Worm (Caenorhabditis elegans) whole organism, young adult: ENCODE data around the gene cyp-31A5.

Experiments
- B0035.1 ChIP-seq: sonication (generic microtip); optimal IDR thresholded peaks from 2 replicates; lab custom pipeline; 2016; ENCODE audit warnings: missing genetic modification characterization, mild to moderate bottlenecking, missing compliant biosample characterization, missing genotype, missing genetic modification reagents
- D2030.7 ChIP-seq: fragments of 200-800 bp; sonication (Bioruptor generic); IDR thresholded peaks from 2 replicates; pipeline ENCODE4 v1.3.6; 2022; ENCODE audit warnings: missing genetic modification reagents, missing genetic modification characterization, missing compliant biosample characterization
- F23B12.7 ChIP-seq: sonication (generic microtip); optimal IDR thresholded peaks from 2 replicates; lab custom pipeline; 2017; ENCODE audit warnings: missing genetic modification characterization, mild to moderate bottlenecking, missing compliant biosample characterization, antibody characterized with exemption, moderate library complexity; ENCODE audit not compliant: insufficient read depth
- F33H1.4 ChIP-seq: fragments of 200-800 bp; sonication (Bioruptor generic); IDR thresholded peaks from 2 replicates; pipeline ENCODE4 v1.3.6; 2022; ENCODE audit warnings: missing genetic modification reagents, missing genetic modification characterization, missing compliant biosample characterization
- F39B2.1 ChIP-seq: fragments of 200-800 bp; sonication (Bioruptor generic); IDR thresholded peaks from 2 replicates; pipeline ENCODE4 v1.3.6; 2022; ENCODE audit warnings: missing genetic modification reagents, missing genetic modification characterization, missing compliant biosample characterization
- F49E8.2 ChIP-seq: sonication (generic microtip); optimal IDR thresholded peaks from 3 replicates; lab custom pipeline; 2017; ENCODE audit warnings: missing genetic modification characterization, mild to moderate bottlenecking, missing compliant biosample characterization, antibody characterized with exemption, moderate library complexity; ENCODE audit not compliant: insufficient read depth
- F55B11.4 ChIP-seq: sonication (generic microtip); optimal IDR thresholded peaks from 2 replicates; lab custom pipeline; 2016; ENCODE audit warnings: missing compliant biosample characterization, missing genetic modification characterization, borderline replicate concordance; ENCODE audit not compliant: insufficient read depth
- T07F8.4 ChIP-seq: sonication (generic microtip); optimal IDR thresholded peaks from 2 replicates; lab custom pipeline; 2016; ENCODE audit warnings: mild to moderate bottlenecking, missing genetic modification characterization, moderate library complexity, missing compliant biosample characterization
- T26A5.8 ChIP-seq: sonication (generic microtip); optimal IDR thresholded peaks from 2 replicates; lab custom pipeline; 2016; ENCODE audit warnings: missing genetic modification characterization, missing compliant biosample characterization
- athp-1 ChIP-seq: sonication (generic microtip); optimal IDR thresholded peaks from 2 replicates; lab custom pipeline; 2017; ENCODE audit warnings: mild to moderate bottlenecking, missing genetic modification characterization, missing compliant biosample characterization
- attf-5 ChIP-seq: fragments of 200-800 bp; sonication (Bioruptor generic); optimal IDR thresholded peaks from 2 replicates; lab custom pipeline; 2018; ENCODE audit warnings: mild to moderate bottlenecking, missing genetic modification characterization, missing compliant biosample characterization
- ccch-3 ChIP-seq: fragments of 200-800 bp; sonication (Bioruptor generic); optimal IDR thresholded peaks from 2 replicates; lab custom pipeline; 2018; ENCODE audit warnings: mild to moderate bottlenecking, missing genetic modification characterization, missing compliant biosample characterization
- cebp-1 ChIP-seq, 2 experiments: fragments of 200-800 bp in 1 of 2; sonication (Bioruptor generic) in 1 of 2; sonication (generic microtip) in 1 of 2; IDR thresholded peaks in 1 of 2; optimal IDR thresholded peaks in 1 of 2; 2 replicates each; pipeline versions ENCODE4 v1.3.6 to Lab custom; 2017 to 2022; ENCODE audit warnings: missing compliant biosample characterization in 2 of 2, missing genetic modification characterization in 2 of 2, mild to moderate bottlenecking in 1 of 2, missing genetic modification reagents in 1 of 2, moderate library complexity in 1 of 2
- ceh-40 ChIP-seq: fragments of 200-800 bp; sonication (Bioruptor generic); IDR thresholded peaks from 2 replicates; pipeline ENCODE4 v1.3.6; 2022; ENCODE audit warnings: missing genetic modification characterization, missing compliant biosample characterization
- chd-7 ChIP-seq: sonication (generic microtip); optimal IDR thresholded peaks from 2 replicates; lab custom pipeline; 2016; ENCODE audit warnings: mild to moderate bottlenecking, missing genetic modification characterization, moderate library complexity, missing compliant biosample characterization
- dox-1 ChIP-seq: fragments of 200-800 bp; sonication (Bioruptor generic); IDR thresholded peaks from 2 replicates; pipeline ENCODE4 v1.3.6; 2022; ENCODE audit warnings: missing genetic modification reagents, missing genetic modification characterization, missing compliant biosample characterization
- dpff-1 ChIP-seq: sonication (generic microtip); optimal IDR thresholded peaks from 2 replicates; lab custom pipeline; 2017; ENCODE audit warnings: mild to moderate bottlenecking, missing genetic modification characterization, missing compliant biosample characterization
- dpl-1 ChIP-seq: fragments of 150-350 bp; optimal IDR thresholded peaks from 2 replicates; lab custom pipeline; 2014; ENCODE audit warnings: missing biosample characterization, missing genetic modification reagents, missing genetic modification characterization
- egl-44 ChIP-seq: fragments of 200-800 bp; sonication (Bioruptor generic); IDR thresholded peaks from 2 replicates; pipeline ENCODE4 v1.3.6; 2022; ENCODE audit warnings: missing genetic modification reagents, missing genetic modification characterization, missing compliant biosample characterization
- egrh-3 ChIP-seq: fragments of 200-800 bp; sonication (Bioruptor generic); IDR thresholded peaks from 2 replicates; pipeline ENCODE4 v1.3.6; 2022; ENCODE audit warnings: missing genetic modification reagents, missing genetic modification characterization, missing compliant biosample characterization
- ets-4 ChIP-seq: fragments of 200-800 bp; sonication (Bioruptor generic); optimal IDR thresholded peaks from 2 replicates; lab custom pipeline; 2018; ENCODE audit warnings: mild to moderate bottlenecking, missing genetic modification characterization, missing compliant biosample characterization
- him-1 ChIP-seq: sonication (generic microtip); optimal IDR thresholded peaks from 2 replicates; lab custom pipeline; 2016; ENCODE audit warnings: missing genotype, missing genetic modification reagents, missing genetic modification characterization, missing compliant biosample characterization
- hlh-26 ChIP-seq: fragments of 200-800 bp; sonication (Bioruptor generic); conservative IDR thresholded peaks from 2 replicates; pipeline ENCODE4 v1.3.6; 2022; ENCODE audit warnings: missing genetic modification reagents, missing genetic modification characterization, missing compliant biosample characterization
- hmg-1.2 ChIP-seq: fragments of 200-800 bp; sonication (Bioruptor generic); IDR thresholded peaks from 2 replicates; pipeline ENCODE4 v1.3.6; 2022; ENCODE audit warnings: missing genetic modification reagents, missing genetic modification characterization, missing compliant biosample characterization
- hmg-20 ChIP-seq: fragments of 200-800 bp; sonication (Bioruptor generic); IDR thresholded peaks from 2 replicates; pipeline ENCODE4 v1.3.6; 2022; ENCODE audit warnings: missing genetic modification reagents, missing genetic modification characterization, missing compliant biosample characterization
- let-607 ChIP-seq, 2 experiments: fragments of 200-800 bp in 1 of 2; sonication (Bioruptor generic) in 1 of 2; sonication (generic microtip) in 1 of 2; optimal IDR thresholded peaks; 2 replicates each; lab custom pipeline; 2016 to 2018; ENCODE audit warnings: mild to moderate bottlenecking in 2 of 2, missing compliant biosample characterization in 2 of 2, missing genetic modification characterization in 2 of 2, moderate library complexity in 2 of 2, missing genotype in 1 of 2
- lin-35 ChIP-seq, 3 experiments: fragments of 150-350 bp in 2 of 3; sonication (generic microtip) in 1 of 3; optimal IDR thresholded peaks; 2 replicates each; lab custom pipeline; 2014 to 2018; ENCODE audit warnings: missing biosample characterization in 3 of 3, missing genetic modification characterization in 3 of 3, missing genetic modification reagents in 3 of 3
- lin-54 ChIP-seq: fragments of 200-800 bp; sonication (Bioruptor generic); optimal IDR thresholded peaks from 2 replicates; lab custom pipeline; 2018; ENCODE audit warnings: mild to moderate bottlenecking, missing genetic modification characterization, missing compliant biosample characterization
- madf-3 ChIP-seq: fragments of 200-800 bp; sonication (Bioruptor generic); IDR thresholded peaks from 2 replicates; pipeline ENCODE4 v1.3.6; 2022; ENCODE audit warnings: missing genetic modification reagents, missing genetic modification characterization, missing compliant biosample characterization
- madf-6 ChIP-seq: fragments of 200-800 bp; sonication (Bioruptor generic); IDR thresholded peaks from 2 replicates; pipeline ENCODE4 v1.3.6; 2022; ENCODE audit warnings: missing genetic modification reagents, missing genetic modification characterization, missing compliant biosample characterization
- mcd-1 ChIP-seq: fragments of 200-800 bp; sonication (Bioruptor generic); IDR thresholded peaks from 2 replicates; pipeline ENCODE4 v1.3.6; 2022; ENCODE audit warnings: missing genetic modification reagents, missing genetic modification characterization, missing compliant biosample characterization
- nhr-80 ChIP-seq: sonication (generic microtip); optimal IDR thresholded peaks from 2 replicates; lab custom pipeline; 2016; ENCODE audit warnings: missing genetic modification characterization, missing compliant biosample characterization
- repo-1 ChIP-seq: sonication (generic microtip); optimal IDR thresholded peaks from 2 replicates; lab custom pipeline; 2017; ENCODE audit warnings: mild to moderate bottlenecking, missing genetic modification characterization, missing compliant biosample characterization
- rpc-1 ChIP-seq, 2 experiments: fragments of 150-350 bp in 1 of 2; sonication (generic microtip) in 1 of 2; optimal IDR thresholded peaks; 2 replicates each; lab custom pipeline; 2014 to 2018; ENCODE audit warnings: missing biosample characterization in 1 of 2, missing genetic modification characterization in 1 of 2, missing genetic modification reagents in 1 of 2, missing genotype in 1 of 2
- snpc-1.1 ChIP-seq: sonication (generic microtip); optimal IDR thresholded peaks from 2 replicates; lab custom pipeline; 2017; ENCODE audit warnings: missing genetic modification characterization, mild to moderate bottlenecking, missing compliant biosample characterization, antibody characterized with exemption, moderate library complexity, missing genotype, missing genetic modification reagents; ENCODE audit not compliant: insufficient read depth
- snpc-3.4 ChIP-seq: sonication (generic microtip); optimal IDR thresholded peaks from 2 replicates; lab custom pipeline; 2017; ENCODE audit warnings: missing genetic modification characterization, mild to moderate bottlenecking, missing compliant biosample characterization, antibody characterized with exemption, moderate library complexity, missing genotype, missing genetic modification reagents
- snpc-4 ChIP-seq, 5 experiments: fragments of 150-350 bp in 1 of 5; sonication (generic microtip) in 4 of 5; optimal IDR thresholded peaks; 2 replicates each; lab custom pipeline; 2014 to 2018; ENCODE audit warnings: missing genetic modification characterization in 5 of 5, missing biosample characterization in 3 of 5, antibody characterized with exemption in 2 of 5, mild to moderate bottlenecking in 2 of 5, missing compliant biosample characterization in 2 of 5, missing genotype in 2 of 5, moderate library complexity in 2 of 5, missing genetic modification reagents in 1 of 5
- sptf-2 ChIP-seq: fragments of 200-800 bp; sonication (Bioruptor generic); optimal IDR thresholded peaks from 2 replicates; lab custom pipeline; 2018; ENCODE audit warnings: mild to moderate bottlenecking, missing genetic modification characterization, missing compliant biosample characterization
- tbp1 ChIP-seq: fragments of 200-800 bp; sonication (Bioruptor generic); optimal IDR thresholded peaks from 2 replicates; lab custom pipeline; 2018; ENCODE audit warnings: mild to moderate bottlenecking, missing genetic modification characterization, missing compliant biosample characterization
- xnd-1 ChIP-seq: sonication (generic microtip); optimal IDR thresholded peaks from 2 replicates; lab custom pipeline; 2016; ENCODE audit warnings: missing genotype, missing genetic modification reagents, missing genetic modification characterization, missing compliant biosample characterization
- ztf-18 ChIP-seq: sonication (generic microtip); optimal IDR thresholded peaks from 2 replicates; lab custom pipeline; 2016; ENCODE audit warnings: missing genotype, mild to moderate bottlenecking, missing genetic modification characterization, missing compliant biosample characterization

Gene cyp-31A5

DNA sequence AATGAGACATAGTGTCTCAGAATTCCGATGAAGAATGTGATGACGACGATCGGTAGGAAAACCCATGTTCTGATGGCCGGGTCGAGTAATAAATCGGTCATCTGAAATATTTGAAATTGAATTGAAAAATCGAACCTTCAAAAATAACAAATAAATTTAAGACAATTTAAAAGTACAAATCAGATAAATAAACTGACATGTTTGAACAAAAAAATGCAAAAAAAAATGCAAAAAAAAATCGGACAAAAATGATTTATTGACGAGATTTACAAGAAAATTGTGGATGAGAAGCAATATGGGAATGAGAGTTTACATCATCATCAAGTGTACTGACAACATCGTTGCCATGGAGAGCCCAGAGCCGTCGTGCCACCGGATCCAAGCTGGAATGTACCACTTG, 19.3 kb upstream of the cyp-31A5 start, which contains the start of gene emc-3 (continued):
- TF ChIP-seq let-607 (tag; optimal IDR thresholded peaks at IDR 0.05; lab: Kevin White, UChicago) = no peak
- no peak for TF ChIP-seq F39B2.1 (GFP tag; lab: Robert Waterston, UW)
- TF ChIP-seq sptf-2 = no peak
- TF ChIP-seq, all 124 proteins: peak for 0

DNA sequence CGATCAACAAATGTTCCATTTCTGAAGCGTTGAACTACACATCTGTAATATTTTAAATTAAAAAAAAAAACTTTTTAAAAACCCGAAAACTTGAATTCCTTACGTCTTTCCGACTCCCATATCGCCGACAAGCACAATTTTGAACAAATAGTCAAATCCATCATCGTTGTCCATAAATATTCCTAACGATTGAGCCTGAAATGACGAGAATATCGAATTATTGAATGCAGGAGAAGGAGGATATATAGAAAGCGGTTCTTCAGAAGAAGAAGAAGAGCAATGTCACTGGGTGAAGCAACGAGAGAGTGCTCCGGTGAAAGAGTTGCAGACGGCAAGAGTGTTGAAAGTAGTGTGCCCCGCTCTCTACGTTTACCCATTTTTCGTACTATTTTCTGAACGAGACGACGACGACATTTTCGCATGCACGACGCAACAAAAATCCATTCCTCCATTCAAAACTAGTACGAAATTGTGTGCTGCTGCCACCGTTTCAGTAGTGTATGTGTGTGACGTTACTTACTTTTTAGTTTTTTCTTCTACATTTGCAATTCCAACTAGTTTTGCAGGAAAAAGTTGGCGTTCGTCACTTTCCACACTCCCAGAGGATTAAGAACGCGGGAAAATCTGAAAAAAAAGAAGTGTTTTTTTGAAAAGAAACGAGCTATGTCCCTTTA, 17.2 kb upstream of the cyp-31A5 start, which contains the start of gene rab-19:
rab-19 (minus strand) TSS at position 624 of the 674 bp plus-strand sequence.
- TF ChIP-seq ceh-40 (GFP tag; lab: Robert Waterston, UW) (no peak), hmg-1.2 (GFP tag; lab: Robert Waterston, UW) (peak; percentile 90), ccch-3 (GFP tag; lab: Kevin White, UChicago) (no peak), repo-1 (tag; lab: Kevin White, UChicago) (no peak), F55B11.4 (tag; lab: Kevin White, UChicago) (no peak), athp-1 (tag; lab: Kevin White, UChicago) (no peak), T26A5.8 (no peak), him-1 (tag; lab: Kevin White, UChicago) (no peak), egrh-3 (GFP tag; lab: Robert Waterston, UW) (no peak)

DNA sequence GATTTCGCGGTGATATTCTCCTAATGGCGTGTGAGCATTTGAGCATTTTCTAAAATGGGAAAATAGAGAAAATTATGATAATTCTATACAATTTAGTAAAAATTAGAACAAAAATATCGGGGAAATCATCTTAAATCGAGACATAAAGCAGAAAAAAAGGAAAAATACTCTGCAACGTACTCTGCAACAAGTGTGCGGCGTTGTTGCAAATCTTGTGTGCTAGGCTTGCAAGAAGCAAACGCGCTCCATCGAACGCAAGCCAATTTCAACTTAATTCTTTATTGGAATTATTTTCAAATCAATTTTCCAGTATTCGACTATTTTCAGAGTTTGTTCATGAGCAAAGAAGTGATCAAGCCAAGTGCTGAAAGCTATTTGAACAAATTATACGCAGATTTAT, 15.0 kb upstream of the cyp-31A5 start, which contains the start of the genes Y62E10A.20, Y62E10A.23 and mdt-9:
Y62E10A.20 (minus strand) TSS at position 49 of the 400 bp plus-strand sequence.
Y62E10A.23 (plus strand) TSS at position 282 of the 400 bp plus-strand sequence.
mdt-9 (plus strand) TSS at position 338 of the 400 bp plus-strand sequence.
- peak; percentile 39 for TF ChIP-seq rpc-1 (optimal IDR thresholded peaks at IDR 0.05; lab: Kevin White, UChicago)
- TF ChIP-seq rpc-1 (tag; optimal IDR thresholded peaks at IDR 0.05; lab: Kevin White, UChicago) = no peak
- TF ChIP-seq xnd-1 (tag; lab: Kevin White, UChicago) = no peak
- peak; percentile 3 for TF ChIP-seq snpc-3.4 (tag; lab: Kevin White, UChicago)
- peak; percentile 61 for TF ChIP-seq snpc-1.1
- TF ChIP-seq dpff-1 (tag; lab: Kevin White, UChicago) = no peak
- TF ChIP-seq F23B12.7 = peak; percentile 41
- TF ChIP-seq F33H1.4 (GFP tag; lab: Robert Waterston, UW) = peak; percentile 46
- no peak for TF ChIP-seq chd-7 (tag; lab: Kevin White, UChicago)
- no peak for TF ChIP-seq B0035.1
- TF ChIP-seq athp-1 (tag; lab: Kevin White, UChicago) = no peak
- no peak for TF ChIP-seq hlh-26 (GFP tag; lab: Robert Waterston, UW)
- TF ChIP-seq lin-35 (GFP tag; optimal IDR thresholded peaks at IDR 0.05; lab: Kevin White, UChicago) = peak in 1 of 3 experiments; percentile 73
- peak; percentile 40 for TF ChIP-seq D2030.7 (GFP tag; lab: Robert Waterston, UW)
- TF ChIP-seq madf-3 (GFP tag; lab: Robert Waterston, UW) = 0 out of 2 replicates have a peak, but pooled peaks have one; percentile 43
- peak; percentile 39 for TF ChIP-seq ztf-18
- peak; percentile 29 for TF ChIP-seq lin-54 (GFP tag; lab: Kevin White, UChicago)
- no peak for TF ChIP-seq nhr-80 (tag; lab: Kevin White, UChicago)
- no peak for TF ChIP-seq egl-44
- no peak for TF ChIP-seq ets-4 (GFP tag; lab: Kevin White, UChicago)
- TF ChIP-seq dpl-1 (GFP tag; lab: Kevin White, UChicago) = peak; percentile 49
- TF ChIP-seq madf-6 (GFP tag; lab: Robert Waterston, UW) = peak; percentile 51; the same call in 1 of the 2 replicates
- TF ChIP-seq attf-5 = peak; percentile 74
- TF ChIP-seq F39B2.1 (GFP tag; lab: Robert Waterston, UW) = no peak
- TF ChIP-seq mcd-1 (GFP tag; lab: Robert Waterston, UW) = peak; percentile 91
- TF ChIP-seq hmg-20 (GFP tag; lab: Robert Waterston, UW) = no peak
- peak; percentile 42 for TF ChIP-seq tbp1 (GFP tag; lab: Kevin White, UChicago)
- no peak for TF ChIP-seq T07F8.4 (tag; lab: Kevin White, UChicago)
- TF ChIP-seq cebp-1 (GFP tag; IDR thresholded peaks at IDR 0.05; lab: Robert Waterston, UW) = no peak
- peak; percentile 45 for TF ChIP-seq cebp-1 (tag; optimal IDR thresholded peaks at IDR 0.05; lab: Kevin White, UChicago)
- no peak for TF ChIP-seq snpc-4 (GFP tag; optimal IDR thresholded peaks at IDR 0.05; lab: Kevin White, UChicago)
- TF ChIP-seq snpc-4 (tag; optimal IDR thresholded peaks at IDR 0.05; lab: Kevin White, UChicago) = peak; percentile 5 to 81 (median 66)
- peak; percentile 69 for TF ChIP-seq F49E8.2
- peak; percentile 59 for TF ChIP-seq dox-1 (GFP tag; lab: Robert Waterston, UW)
